Worm (Caenorhabditis elegans) whole organism, L4 larva: Measurements from ENCODE around the gene F20B6.5.

ENCODE experiments used
- F26F4.8 ChIP-seq: fragments of 200-800 bp; sonication (Bioruptor generic); conservative IDR thresholded peaks from 2 replicates; pipeline ENCODE4 v1.3.6; 2022; ENCODE audit warnings: missing genetic modification characterization, missing compliant biosample characterization
- F44E2.7 ChIP-seq: fragments of 200-800 bp; sonication (Bioruptor generic); IDR thresholded peaks from 2 replicates; pipeline ENCODE4 v2.1.2; 2022; ENCODE audit warnings: missing genetic modification characterization, missing compliant biosample characterization
- T20F7.1 ChIP-seq: fragments of 200-800 bp; sonication (Bioruptor generic); optimal IDR thresholded peaks from 2 replicates; lab custom pipeline; 2018; ENCODE audit warnings: mild to moderate bottlenecking, missing genetic modification characterization, missing compliant biosample characterization
- Y75B8A.6 ChIP-seq: fragments of 200-800 bp; sonication (Bioruptor generic); IDR thresholded peaks from 2 replicates; pipeline ENCODE4 v1.3.6; 2022; ENCODE audit warnings: missing genetic modification reagents, missing genetic modification characterization, missing compliant biosample characterization
- aly-2 ChIP-seq: sonication (generic microtip); optimal IDR thresholded peaks from 2 replicates; lab custom pipeline; 2018; ENCODE audit warnings: missing biosample characterization, missing genetic modification characterization
- ama-1 ChIP-seq: fragments of 150-350 bp; optimal IDR thresholded peaks from 2 replicates; lab custom pipeline; 2014; ENCODE audit warnings: inconsistent platforms, mixed read lengths
- ceh-28 ChIP-seq: fragments of 150-350 bp; optimal IDR thresholded peaks from 2 replicates; lab custom pipeline; 2014; ENCODE audit warnings: missing biosample characterization, missing genetic modification reagents, missing genetic modification characterization
- ceh-44 ChIP-seq: fragments of 200-800 bp; sonication (Bioruptor generic); IDR thresholded peaks from 2 replicates; pipeline ENCODE4 v1.3.6; 2022; ENCODE audit warnings: missing genetic modification reagents, missing genetic modification characterization, missing compliant biosample characterization
- ceh-82 ChIP-seq: sonication (generic microtip); optimal IDR thresholded peaks from 2 replicates; lab custom pipeline; 2017; ENCODE audit warnings: missing biosample characterization, missing genetic modification characterization
- ces-1 ChIP-seq: fragments of 150-350 bp; sonication (generic microtip); optimal IDR thresholded peaks from 4 replicates; lab custom pipeline; 2014; ENCODE audit warnings: missing biosample characterization, missing genetic modification reagents, missing genetic modification characterization
- cey-2 ChIP-seq: sonication (generic microtip); optimal IDR thresholded peaks from 3 replicates; lab custom pipeline; 2017; ENCODE audit warnings: missing genetic modification characterization, mild to moderate bottlenecking, missing compliant biosample characterization, antibody characterized with exemption, borderline replicate concordance; ENCODE audit not compliant: insufficient read depth
- ctbp-1 ChIP-seq: fragments of 200-800 bp; sonication (Bioruptor generic); IDR thresholded peaks from 2 replicates; pipeline ENCODE4 v1.3.6; 2022; ENCODE audit warnings: missing genetic modification reagents, missing genetic modification characterization, missing compliant biosample characterization
- daf-12 ChIP-seq: fragments of 150-350 bp; optimal IDR thresholded peaks from 2 replicates; lab custom pipeline; 2014; ENCODE audit warnings: missing biosample characterization, missing genetic modification reagents, missing genetic modification characterization
- daf-16 ChIP-seq, 3 experiments: sonication (generic microtip); optimal IDR thresholded peaks; 2 replicates each; lab custom pipeline; 2016 to 2017; ENCODE audit warnings: missing genetic modification characterization in 3 of 3, missing genetic modification reagents in 3 of 3, mild to moderate bottlenecking in 2 of 3, missing compliant biosample characterization in 2 of 3, missing biosample characterization in 1 of 3, moderate library complexity in 1 of 3
- daf-19 ChIP-seq: fragments of 200-800 bp; sonication (Bioruptor generic); conservative IDR thresholded peaks from 2 replicates; pipeline ENCODE4 v1.3.6; 2022; ENCODE audit warnings: missing genetic modification characterization, missing compliant biosample characterization
- daf-8 ChIP-seq: fragments of 200-800 bp; sonication (Bioruptor generic); IDR thresholded peaks from 2 replicates; pipeline ENCODE4 v1.3.6; 2022; ENCODE audit warnings: missing genetic modification characterization, missing compliant biosample characterization
- dmd-6 ChIP-seq: fragments of 200-800 bp; sonication (Bioruptor generic); IDR thresholded peaks from 2 replicates; pipeline ENCODE4 v1.3.6; 2022; ENCODE audit warnings: missing genetic modification reagents, missing genetic modification characterization, missing compliant biosample characterization
- dpl-1 ChIP-seq: fragments of 150-350 bp; optimal IDR thresholded peaks from 2 replicates; lab custom pipeline; 2014; ENCODE audit warnings: missing biosample characterization, missing genetic modification reagents, missing genetic modification characterization
- egl-27 ChIP-seq: sonication (generic microtip); optimal IDR thresholded peaks from 3 replicates; lab custom pipeline; 2017; ENCODE audit warnings: missing biosample characterization, missing genetic modification reagents, missing genetic modification characterization
- fos-1 ChIP-seq: fragments of 150-350 bp; optimal IDR thresholded peaks from 2 replicates; lab custom pipeline; 2014; ENCODE audit warnings: missing biosample characterization, missing genetic modification characterization
- hlh-30 ChIP-seq: sonication (generic microtip); optimal IDR thresholded peaks from 2 replicates; lab custom pipeline; 2017; ENCODE audit warnings: antibody characterized with exemption, mild to moderate bottlenecking, missing genetic modification characterization, missing compliant biosample characterization; ENCODE audit not compliant: insufficient read depth
- hmg-1.1 ChIP-seq: fragments of 200-800 bp; sonication (Bioruptor generic); IDR thresholded peaks from 2 replicates; pipeline ENCODE4 v1.3.6; 2022; ENCODE audit warnings: missing genetic modification reagents, missing genetic modification characterization, missing compliant biosample characterization
- jun-1 ChIP-seq: fragments of 150-350 bp; optimal IDR thresholded peaks from 2 replicates; lab custom pipeline; 2014; ENCODE audit warnings: missing biosample characterization, missing genetic modification reagents, missing genetic modification characterization
- lin-1 ChIP-seq: fragments of 200-800 bp; sonication (Bioruptor generic); IDR thresholded peaks from 2 replicates; pipeline ENCODE4 v1.3.6; 2022; ENCODE audit warnings: missing genetic modification reagents, missing genetic modification characterization, missing compliant biosample characterization
- lin-29 ChIP-seq: fragments of 200-800 bp; sonication (Bioruptor generic); IDR thresholded peaks from 2 replicates; pipeline ENCODE4 v1.3.6; 2022; ENCODE audit warnings: missing genetic modification reagents, missing genetic modification characterization, missing compliant biosample characterization
- lir-3 ChIP-seq: sonication (generic microtip); optimal IDR thresholded peaks from 2 replicates; lab custom pipeline; 2016; ENCODE audit warnings: mild to moderate bottlenecking, missing genetic modification characterization, missing compliant biosample characterization
- madf-5 ChIP-seq, 2 experiments: fragments of 200-800 bp; sonication (Bioruptor generic); IDR thresholded peaks; 2 replicates each; pipeline ENCODE4 v1.3.6; 2022; ENCODE audit warnings: missing compliant biosample characterization in 2 of 2, missing genetic modification characterization in 2 of 2
- madf-9 ChIP-seq: fragments of 200-800 bp; sonication (Bioruptor generic); conservative IDR thresholded peaks from 2 replicates; pipeline ENCODE4 v1.3.6; 2022; ENCODE audit warnings: missing genetic modification reagents, missing genetic modification characterization, missing compliant biosample characterization
- mdl-1 ChIP-seq, 2 experiments: fragments of 150-350 bp in 1 of 2; sonication (generic microtip) in 1 of 2; optimal IDR thresholded peaks; 2 replicates each; lab custom pipeline; 2014 to 2017; ENCODE audit warnings: missing biosample characterization in 2 of 2, missing genetic modification characterization in 2 of 2
- mdt-29 ChIP-seq: fragments of 200-800 bp; sonication (Bioruptor generic); IDR thresholded peaks from 2 replicates; pipeline ENCODE4 v1.3.6; 2022; ENCODE audit warnings: missing genetic modification reagents, missing genetic modification characterization, missing compliant biosample characterization
- mes-2 ChIP-seq: sonication (generic microtip); optimal IDR thresholded peaks from 2 replicates; lab custom pipeline; 2016; ENCODE audit warnings: missing genotype, mild to moderate bottlenecking, missing genetic modification characterization, missing compliant biosample characterization; ENCODE audit not compliant: poor library complexity, severe bottlenecking
- mxl-2 ChIP-seq: fragments of 200-800 bp; sonication (Bioruptor generic); conservative IDR thresholded peaks from 2 replicates; pipeline ENCODE4 v1.3.6; 2022; ENCODE audit warnings: missing genetic modification reagents, missing genetic modification characterization, missing compliant biosample characterization
- mxl-3 ChIP-seq: fragments of 200-800 bp; sonication (Bioruptor generic); optimal IDR thresholded peaks from 2 replicates; lab custom pipeline; 2018; ENCODE audit warnings: mild to moderate bottlenecking, missing genetic modification characterization, missing compliant biosample characterization
- nhr-102 ChIP-seq: sonication (generic microtip); optimal IDR thresholded peaks from 2 replicates; lab custom pipeline; 2016; ENCODE audit warnings: mild to moderate bottlenecking, missing genetic modification characterization, moderate library complexity, missing compliant biosample characterization
- nhr-11 ChIP-seq: fragments of 150-350 bp; optimal IDR thresholded peaks from 2 replicates; lab custom pipeline; 2014; ENCODE audit warnings: missing biosample characterization, missing genetic modification characterization
- nhr-237 ChIP-seq: sonication (generic microtip); optimal IDR thresholded peaks from 2 replicates; lab custom pipeline; 2017; ENCODE audit warnings: missing biosample characterization, missing genetic modification characterization
- nhr-28 ChIP-seq: fragments of 150-350 bp; optimal IDR thresholded peaks from 2 replicates; lab custom pipeline; 2014; ENCODE audit warnings: missing biosample characterization, missing genetic modification characterization
- nhr-42 ChIP-seq: fragments of 200-800 bp; sonication (Bioruptor generic); IDR thresholded peaks from 2 replicates; pipeline ENCODE4 v1.3.6; 2022; ENCODE audit warnings: missing genetic modification characterization, missing compliant biosample characterization
- php-3 ChIP-seq: fragments of 200-800 bp; sonication (Bioruptor generic); IDR thresholded peaks from 2 replicates; pipeline ENCODE4 v1.3.6; 2022; ENCODE audit warnings: missing genetic modification reagents, missing genetic modification characterization, missing compliant biosample characterization
- set-16 ChIP-seq: fragments of 200-800 bp; sonication (Bioruptor generic); IDR thresholded peaks from 2 replicates; pipeline ENCODE4 v1.3.6; 2022; ENCODE audit warnings: missing genetic modification reagents, missing genetic modification characterization, missing compliant biosample characterization
- snpc-4 ChIP-seq: fragments of 150-350 bp; optimal IDR thresholded peaks from 2 replicates; lab custom pipeline; 2014; ENCODE audit warnings: missing biosample characterization, missing genetic modification characterization
- spr-1 ChIP-seq: sonication (generic microtip); optimal IDR thresholded peaks from 2 replicates; lab custom pipeline; 2016; ENCODE audit warnings: mild to moderate bottlenecking, missing genetic modification characterization, missing compliant biosample characterization
- spr-3 ChIP-seq: fragments of 200-800 bp; sonication (Bioruptor generic); optimal IDR thresholded peaks from 2 replicates; lab custom pipeline; 2018; ENCODE audit warnings: mild to moderate bottlenecking, missing genetic modification characterization, missing compliant biosample characterization
- tra-1 ChIP-seq: fragments of 200-800 bp; sonication (Bioruptor generic); IDR thresholded peaks from 2 replicates; pipeline ENCODE4 v1.3.6; 2022; ENCODE audit warnings: missing genetic modification reagents, missing genetic modification characterization, missing compliant biosample characterization
- unc-130 ChIP-seq: sonication (generic microtip); optimal IDR thresholded peaks from 2 replicates; lab custom pipeline; 2016; ENCODE audit warnings: missing genetic modification reagents, missing genetic modification characterization, missing compliant biosample characterization
- unc-62 ChIP-seq, 3 experiments: fragments of 150-350 bp in 1 of 3; sonication (generic microtip); optimal IDR thresholded peaks in 2 of 3; peaks in 1 of 3; 1 replicate in 1 of 3; 2 replicates in 2 of 3; lab custom pipeline; 2014 to 2017; ENCODE audit warnings: missing biosample characterization in 3 of 3, missing genetic modification characterization in 3 of 3, missing genetic modification reagents in 3 of 3, missing genotype in 1 of 3
- vab-7 ChIP-seq: fragments of 200-800 bp; sonication (Bioruptor generic); IDR thresholded peaks from 2 replicates; pipeline ENCODE4 v1.3.6; 2022; ENCODE audit warnings: missing genetic modification reagents, missing genetic modification characterization, missing compliant biosample characterization
- zip-2 ChIP-seq: fragments of 150-350 bp; optimal IDR thresholded peaks from 2 replicates; lab custom pipeline; 2014; ENCODE audit warnings: missing biosample characterization, missing genetic modification characterization
- ztf-7 ChIP-seq: fragments of 150-350 bp; optimal IDR thresholded peaks from 2 replicates; lab custom pipeline; 2014; ENCODE audit warnings: missing biosample characterization, missing genetic modification characterization

Gene F20B6.5

ce11 chrX:4222779-4223387, 23.2 kb upstream of the F20B6.5 start (continued):
- TF ChIP-seq cey-2 (tag; lab: Kevin White, UChicago) (no peak), daf-16 (GFP tag; optimal IDR thresholded peaks at IDR 0.05; lab: Kevin White, UChicago) (peak; percentile 56 to 86), daf-16 (tag; optimal IDR thresholded peaks at IDR 0.05; lab: Kevin White, UChicago) (peak; percentile 51), daf-19 (0 out of 2 replicates have a peak, but pooled peaks have one; percentile 15), madf-5 (GFP tag; IDR thresholded peaks at IDR 0.05; lab: Robert Waterston, UW) (no peak), ceh-44 (GFP tag; lab: Robert Waterston, UW) (no peak), nhr-102 (peak; percentile 88), ces-1 (GFP tag; lab: Kevin White, UChicago) (no peak), ama-1 (peak; percentile 96), daf-8 (GFP tag; lab: Robert Waterston, UW) (no peak), ceh-28 (tag; lab: Kevin White, UChicago) (no peak), nhr-237 (no peak), madf-9 (GFP tag; lab: Robert Waterston, UW) (0 out of 2 replicates have a peak, but pooled peaks have one; percentile 15), aly-2 (no peak), mxl-2 (GFP tag; lab: Robert Waterston, UW) (no peak), lin-1 (GFP tag; lab: Robert Waterston, UW) (no peak; the same call in 1 of the 2 replicates), F26F4.8 (GFP tag; lab: Robert Waterston, UW) (no peak), nhr-28 (tag; lab: Kevin White, UChicago) (peak; percentile 77), tra-1 (GFP tag; lab: Robert Waterston, UW) (no peak), mxl-3 (peak; percentile 74), F44E2.7 (GFP tag; lab: Robert Waterston, UW) (0 out of 2 replicates have a peak, but pooled peaks have one; percentile 29), mes-2 (tag; lab: Kevin White, UChicago) (peak; percentile 46), lir-3 (peak; percentile 44), T20F7.1 (GFP tag; lab: Kevin White, UChicago) (peak; percentile 25), egl-27 (tag; lab: Kevin White, UChicago) (no peak), fos-1 (no peak), dmd-6 (GFP tag; lab: Robert Waterston, UW) (peak; percentile 71), ceh-82 (tag; lab: Kevin White, UChicago) (no peak), ztf-7 (tag; lab: Kevin White, UChicago) (peak; percentile 88), nhr-42 (GFP tag; lab: Robert Waterston, UW) (peak; percentile 57), daf-12 (tag; lab: Kevin White, UChicago) (no peak), hmg-1.1 (GFP tag; lab: Robert Waterston, UW) (peak; percentile 98), snpc-4 (no peak), nhr-11 (tag; lab: Kevin White, UChicago) (peak; percentile 17), vab-7 (GFP tag; lab: Robert Waterston, UW) (no peak), jun-1 (peak; percentile 32), lin-29 (GFP tag; lab: Robert Waterston, UW) (peak; percentile 13; the same call in 1 of the 2 replicates), set-16 (GFP tag; lab: Robert Waterston, UW) (peak; percentile 75), spr-3 (GFP tag; lab: Kevin White, UChicago) (peak; percentile 76), mdl-1 (tag; optimal IDR thresholded peaks at IDR 0.05; lab: Kevin White, UChicago) (peak in 1 of 2 experiments; percentile 53), hlh-30 (peak; percentile 51), ctbp-1 (GFP tag; lab: Robert Waterston, UW) (peak; percentile 86), dpl-1 (peak; percentile 10), php-3 (peak; percentile 83), unc-130 (GFP tag; lab: Kevin White, UChicago) (peak; percentile 9), zip-2 (tag; lab: Kevin White, UChicago) (no peak), mdt-29 (GFP tag; lab: Robert Waterston, UW) (no peak; the same call in 1 of the 2 replicates), unc-62 (GFP tag; optimal IDR thresholded peaks at IDR 0.05 in 1 of 2; lab: Kevin White, UChicago) (peak in 1 of 2 experiments; percentile 100), unc-62 (tag; optimal IDR thresholded peaks at IDR 0.05; lab: Kevin White, UChicago) (no peak), Y75B8A.6 (GFP tag; lab: Robert Waterston, UW) (no peak), spr-1 (peak; percentile 85)
